Fruit fly (Drosophila melanogaster): ENCODE measurements around the gene CG6999.

DNA sequence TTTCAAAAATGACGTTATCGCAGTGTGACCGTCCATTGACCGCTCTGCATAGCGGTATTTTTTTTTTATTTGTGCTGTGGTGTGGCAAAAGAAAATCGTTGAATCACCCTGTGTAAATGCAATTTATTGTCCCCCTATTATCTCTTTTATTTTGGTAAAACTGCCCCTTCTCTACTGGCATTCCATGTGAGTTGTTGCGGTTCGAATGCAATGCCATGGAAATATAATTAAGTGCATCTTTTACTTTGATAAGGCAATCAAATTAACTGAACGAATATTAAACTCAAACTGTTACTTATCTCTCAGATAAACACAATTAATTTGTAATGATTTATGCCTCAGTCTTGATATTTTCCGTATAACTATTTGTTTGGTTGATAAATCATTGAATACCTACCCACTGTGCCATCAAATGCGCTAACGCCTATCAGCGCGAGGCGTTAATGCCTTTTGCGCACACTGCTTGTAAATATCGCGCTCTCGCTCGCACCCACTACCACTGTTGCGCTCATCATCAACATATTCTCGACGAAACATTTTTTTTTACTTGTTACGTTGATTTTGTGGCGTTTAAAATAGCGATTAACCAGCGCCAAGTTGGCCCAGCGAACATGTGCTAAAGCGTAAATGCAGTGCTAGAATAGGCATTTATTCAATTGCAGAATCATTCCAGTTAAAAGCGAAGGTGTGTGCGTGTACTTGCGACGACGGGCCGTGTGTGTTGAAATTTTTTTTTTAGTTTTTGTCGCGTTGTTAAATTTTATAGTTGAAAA, 21.1 kb downstream of the CG6999 start:
- no peak for TF ChIP-seq Pif1B (GFP tag; optimal IDR thresholded peaks at IDR 0.05)
- no peak; the same call in 1 of the 2 replicates for TF ChIP-seq Ets98B (GFP tag; IDR thresholded peaks at IDR 0.05)
- no peak for TF ChIP-seq gl (tag; optimal IDR thresholded peaks at IDR 0.05)
- no peak for TF ChIP-seq Pif1A (GFP tag; optimal IDR thresholded peaks at IDR 0.05)
- TF ChIP-seq rn (GFP tag; IDR thresholded peaks at IDR 0.05) = no peak

Data from whole organism, pupa.